Worm (Caenorhabditis elegans): ENCODE results near the gene fbxb-74.
A peak's percentile ranks its signal among the peaks of the same experiment; 100 is the strongest.

Gene fbxb-74

DNA sequence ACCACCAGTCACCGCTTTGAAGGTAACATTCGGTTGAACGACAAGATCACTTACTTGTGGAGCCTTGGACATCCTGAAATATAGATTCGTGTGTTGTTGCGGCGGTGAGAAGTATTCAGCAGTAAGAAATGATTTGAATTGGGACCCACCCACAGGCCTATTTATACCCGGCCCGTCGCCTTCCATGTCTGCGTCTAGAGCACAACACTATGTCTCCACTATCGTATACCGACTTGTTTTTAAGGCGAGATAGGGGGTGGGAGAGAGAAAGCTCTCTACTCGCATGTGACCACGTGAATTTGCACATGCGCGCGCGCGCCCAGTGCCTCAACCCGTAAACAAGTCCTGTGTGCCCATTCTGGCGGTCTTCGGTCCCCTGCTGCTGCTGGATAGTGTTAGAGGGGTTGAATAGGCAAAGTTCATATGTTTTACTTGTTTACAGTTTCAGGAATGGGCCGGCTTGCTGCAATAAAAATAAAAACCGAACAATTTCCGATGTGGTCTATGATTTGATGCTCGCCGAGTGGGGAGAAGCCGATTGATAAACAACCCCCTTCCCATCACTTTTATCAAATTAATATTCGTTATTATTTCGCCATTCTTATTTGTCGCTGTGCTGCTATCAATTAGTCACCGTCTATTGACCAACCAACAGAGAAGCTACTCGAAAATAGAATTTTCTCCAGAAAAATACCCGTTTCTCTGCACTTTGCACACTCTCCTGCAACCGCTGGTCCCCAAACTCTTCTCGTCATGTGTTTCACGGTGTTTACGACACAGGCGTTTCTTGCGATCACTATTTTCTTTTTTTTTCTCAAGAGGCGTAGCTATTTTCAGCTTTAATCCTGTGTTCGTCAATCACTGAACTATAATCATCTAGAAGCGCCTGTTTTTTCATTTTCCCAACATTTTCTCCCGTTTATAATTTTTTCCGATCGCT, 30.9 kb upstream of the fbxb-74 start:
- TF ChIP-seq skn-1 (tag; optimal IDR thresholded peaks at IDR 0.05) (no peak), ceh-16 (tag; optimal IDR thresholded peaks at IDR 0.05) (no peak), lin-15B (tag; optimal IDR thresholded peaks at IDR 0.05) (no peak), R02D3.7 (tag; optimal IDR thresholded peaks at IDR 0.05) (no peak), pqm-1 (tag; optimal IDR thresholded peaks at IDR 0.05) (peak; percentile 17), unc-62 (GFP tag; optimal IDR thresholded peaks at IDR 0.05) (no peak), ceh-9 (tag; optimal IDR thresholded peaks at IDR 0.05) (no peak), unc-39 (tag; optimal IDR thresholded peaks at IDR 0.05) (no peak), sea-2 (GFP tag; optimal IDR thresholded peaks at IDR 0.05) (no peak), nhr-67 (tag; optimal IDR thresholded peaks at IDR 0.05) (no peak), aly-2 (tag; optimal IDR thresholded peaks at IDR 0.05) (no peak), snpc-4 (tag; optimal IDR thresholded peaks at IDR 0.05) (peak; percentile 52), mml-1 (tag; optimal IDR thresholded peaks at IDR 0.05) (peak; percentile 70), pha-4 (tag; optimal IDR thresholded peaks at IDR 0.05) (peak; percentile 88), eor-1 (tag; optimal IDR thresholded peaks at IDR 0.05) (no peak), jun-1 (tag; optimal IDR thresholded peaks at IDR 0.05) (peak; percentile 11), nhr-77 (tag; optimal IDR thresholded peaks at IDR 0.05) (no peak), mdl-1 (tag; optimal IDR thresholded peaks at IDR 0.05) (peak; percentile 83), ceh-28 (tag; optimal IDR thresholded peaks at IDR 0.05) (no peak), nhr-43 (tag; optimal IDR thresholded peaks at IDR 0.05; ENCODE audit: poor library complexity, severe bottlenecking) (peak; percentile 21), ztf-11 (tag; optimal IDR thresholded peaks at IDR 0.05) (no peak), ztf-4 (tag; optimal IDR thresholded peaks at IDR 0.05) (no peak), nhr-76 (tag; optimal IDR thresholded peaks at IDR 0.05) (no peak), egl-5 (tag; optimal IDR thresholded peaks at IDR 0.05) (peak; percentile 25), nhr-23 (tag; optimal IDR thresholded peaks at IDR 0.05) (no peak), nhr-25 (tag; optimal IDR thresholded peaks at IDR 0.05) (no peak), elt-1 (tag; optimal IDR thresholded peaks at IDR 0.05) (no peak), nhr-28 (tag; optimal IDR thresholded peaks at IDR 0.05) (no peak), hmg-11 (tag; optimal IDR thresholded peaks at IDR 0.05) (peak; percentile 34), ama-1 (optimal IDR thresholded peaks at IDR 0.05) (peak; percentile 82), fkh-10 (GFP tag; optimal IDR thresholded peaks at IDR 0.05) (peak; percentile 88), tbx-2 (tag; optimal IDR thresholded peaks at IDR 0.05) (no peak), fkh-2 (tag; optimal IDR thresholded peaks at IDR 0.05) (no peak), zag-1 (tag; optimal IDR thresholded peaks at IDR 0.05) (no peak), egl-27 (tag; optimal IDR thresholded peaks at IDR 0.05) (no peak), daf-12 (tag; optimal IDR thresholded peaks at IDR 0.05) (no peak), lin-39 (tag; optimal IDR thresholded peaks at IDR 0.05) (peak; percentile 98), nhr-11 (tag; optimal IDR thresholded peaks at IDR 0.05) (no peak), elt-3 (tag; optimal IDR thresholded peaks at IDR 0.05) (no peak), elt-2 (tag; optimal IDR thresholded peaks at IDR 0.05) (peak; percentile 69), ZK546.5 (tag; optimal IDR thresholded peaks at IDR 0.05) (no peak), nfya-1 (tag; optimal IDR thresholded peaks at IDR 0.05; ENCODE audit: insufficient read depth) (peak; percentile 74), lsy-12 (tag; optimal IDR thresholded peaks at IDR 0.05) (peak; percentile 50), ceh-82 (tag; optimal IDR thresholded peaks at IDR 0.05) (no peak)

DNA sequence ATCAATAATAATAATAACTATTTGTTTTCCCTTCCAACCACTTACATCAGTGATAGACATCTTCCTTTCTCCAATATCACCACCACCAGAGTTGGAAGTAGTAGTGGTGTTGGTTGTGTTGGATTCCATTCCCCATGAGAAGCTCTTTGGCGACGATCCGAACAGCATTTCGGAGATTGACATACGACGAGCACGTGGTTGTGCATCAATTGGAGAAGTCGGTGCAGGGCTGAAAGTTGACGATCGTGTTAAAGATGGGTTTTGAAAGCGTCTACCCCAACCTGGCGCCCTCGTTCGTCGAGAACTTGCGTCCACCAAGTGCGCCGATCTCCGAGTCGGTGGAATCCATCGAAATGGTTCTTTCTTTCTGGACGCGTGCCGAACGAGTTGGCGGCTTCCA, 30.0 kb upstream of the fbxb-74 start:
- TF ChIP-seq mml-1 (tag; optimal IDR thresholded peaks at IDR 0.05) = no peak

Measured in whole organism, L3 larva.